Worm (Caenorhabditis elegans): Measurements from ENCODE around the gene pho-11.

Gene pho-11

DNA sequence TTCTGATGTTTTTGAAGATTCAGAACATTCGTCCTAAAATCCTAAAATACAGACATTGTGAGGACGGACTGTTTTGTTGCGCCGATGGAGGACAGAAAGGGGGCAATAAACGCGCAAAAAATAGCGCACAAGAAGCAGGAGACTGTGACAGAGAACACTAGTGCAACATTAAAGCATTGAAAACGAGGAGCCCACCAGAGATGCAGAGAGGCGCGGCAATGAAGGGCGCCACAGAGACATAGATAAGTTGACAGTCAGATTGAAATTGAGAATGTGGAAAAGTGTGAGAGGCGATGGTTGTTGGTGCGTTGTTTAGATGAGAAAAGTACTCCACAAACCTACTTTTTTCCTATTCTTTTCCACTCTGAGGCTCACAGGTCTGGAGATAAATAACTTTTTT lies 43.3 kb downstream of the pho-11 start, which contains the start of gene aakg-5 (continued):
- TF ChIP-seq skn-1 (tag; optimal IDR thresholded peaks at IDR 0.05) (no peak), nhr-129 (tag; optimal IDR thresholded peaks at IDR 0.05) (peak; percentile 88), unc-62 (GFP tag; optimal IDR thresholded peaks at IDR 0.05) (peak; percentile 28), ceh-16 (tag; optimal IDR thresholded peaks at IDR 0.05) (peak; percentile 74), elt-1 (tag; optimal IDR thresholded peaks at IDR 0.05) (peak; percentile 22), nhr-12 (tag; optimal IDR thresholded peaks at IDR 0.05) (no peak), nhr-25 (tag; optimal IDR thresholded peaks at IDR 0.05) (peak; percentile 86), nhr-21 (tag; optimal IDR thresholded peaks at IDR 0.05) (peak; percentile 83), snpc-4 (tag; optimal IDR thresholded peaks at IDR 0.05) (peak; percentile 38), aly-2 (tag; optimal IDR thresholded peaks at IDR 0.05) (no peak), ceh-82 (tag; optimal IDR thresholded peaks at IDR 0.05) (no peak), nhr-23 (tag; optimal IDR thresholded peaks at IDR 0.05) (no peak), sma-3 (GFP tag; optimal IDR thresholded peaks at IDR 0.05) (peak; percentile 85), fos-1 (tag; optimal IDR thresholded peaks at IDR 0.05) (peak; percentile 82)

DNA sequence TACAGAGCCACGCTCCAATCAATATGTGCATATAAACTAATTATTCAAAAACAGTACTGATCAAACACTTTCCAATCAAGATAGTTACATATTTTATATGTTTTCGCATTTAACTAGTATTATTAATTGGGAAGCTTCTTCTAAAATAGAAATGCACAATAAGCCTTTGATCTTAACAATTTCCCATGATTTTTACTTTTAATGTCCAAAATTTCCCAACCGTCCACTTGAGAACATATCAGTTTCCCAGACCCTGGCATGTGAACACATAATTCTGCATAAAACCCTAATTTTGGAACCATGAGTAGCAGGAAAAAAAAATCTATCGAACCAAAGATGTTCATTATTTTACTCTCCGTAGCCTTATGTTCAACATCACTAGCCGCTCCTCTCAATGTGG lies 44.8 kb downstream of the pho-11 start, which contains the start of gene R53.8:
Gene R53.8, plus strand, starts transcription at position 301 of the 400 bp plus-strand sequence.
- TF ChIP-seq sma-3 (GFP tag; optimal IDR thresholded peaks at IDR 0.05) (no peak), egl-27 (tag; optimal IDR thresholded peaks at IDR 0.05) (no peak), mdl-1 (tag; optimal IDR thresholded peaks at IDR 0.05) (no peak), lin-13 (GFP tag; optimal IDR thresholded peaks at IDR 0.05) (no peak), nhr-23 (tag; optimal IDR thresholded peaks at IDR 0.05) (no peak), unc-62 (GFP tag; optimal IDR thresholded peaks at IDR 0.05) (no peak)

- TF ChIP-seq sem-4 (tag; optimal IDR thresholded peaks at IDR 0.05): no peak
- no peak for TF ChIP-seq crh-2 (tag; optimal IDR thresholded peaks at IDR 0.05)
- TF ChIP-seq elt-3 (tag; optimal IDR thresholded peaks at IDR 0.05): no peak
- TF ChIP-seq nhr-129 (tag; optimal IDR thresholded peaks at IDR 0.05): no peak
- TF ChIP-seq unc-55 (GFP tag; optimal IDR thresholded peaks at IDR 0.05): no peak
- no peak for TF ChIP-seq ztf-1 (GFP tag; conservative IDR thresholded peaks at IDR 0.05)
- TF ChIP-seq mab-5 (tag; optimal IDR thresholded peaks at IDR 0.05): no peak
- no peak for TF ChIP-seq nhr-21 (tag; optimal IDR thresholded peaks at IDR 0.05)
- TF ChIP-seq fos-1 (tag; optimal IDR thresholded peaks at IDR 0.05): no peak
- TF ChIP-seq ama-1 (optimal IDR thresholded peaks at IDR 0.05): no peak
- no peak for TF ChIP-seq ceh-82 (tag; optimal IDR thresholded peaks at IDR 0.05)
- TF ChIP-seq Y55F3AM.14 (GFP tag; optimal IDR thresholded peaks at IDR 0.05): no peak
- no peak for TF ChIP-seq lin-13 (GFP tag; optimal IDR thresholded peaks at IDR 0.05)
Observed at ce11 chrII:9980077-9980631, 48.5 kb downstream of the pho-11 start, which contains the start of gene ZK892.6. Gene ZK892.6 (minus strand): TSS chrII:9980127.

DNA sequence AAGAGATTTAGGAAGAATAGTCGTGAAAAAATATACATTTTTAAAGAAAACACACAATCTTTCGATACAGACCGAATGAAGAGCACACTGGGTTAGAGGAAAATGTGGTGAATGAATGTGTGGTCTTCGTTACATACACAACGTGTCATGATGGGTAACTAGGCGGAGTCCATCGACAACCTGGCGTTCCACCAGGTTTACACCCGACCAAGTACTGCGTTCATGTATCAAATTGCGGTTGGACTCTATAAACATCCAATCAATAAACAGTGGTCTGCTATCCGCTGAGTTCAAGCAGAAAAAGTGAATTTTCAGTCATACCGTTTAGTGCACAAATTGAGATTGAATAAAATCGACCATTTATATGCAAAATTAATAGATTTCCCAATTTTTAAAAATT lies 50.1 kb downstream of the pho-11 start, which contains the start of gene sdz-38:
Gene sdz-38, minus strand, starts transcription at position 101 of the 400 bp plus-strand sequence.
- TF ChIP-seq unc-39 (tag; optimal IDR thresholded peaks at IDR 0.05) (no peak), unc-62 (GFP tag; optimal IDR thresholded peaks at IDR 0.05) (no peak), sma-9 (GFP tag; optimal IDR thresholded peaks at IDR 0.05) (no peak), sma-9 (tag; optimal IDR thresholded peaks at IDR 0.05) (no peak), unc-55 (GFP tag; optimal IDR thresholded peaks at IDR 0.05) (no peak), sma-3 (GFP tag; optimal IDR thresholded peaks at IDR 0.05) (no peak), crh-2 (tag; optimal IDR thresholded peaks at IDR 0.05) (no peak), nhr-21 (tag; optimal IDR thresholded peaks at IDR 0.05) (no peak), peb-1 (tag; optimal IDR thresholded peaks at IDR 0.05) (no peak), nhr-11 (tag; optimal IDR thresholded peaks at IDR 0.05) (no peak), nhr-129 (tag; optimal IDR thresholded peaks at IDR 0.05) (no peak), ZK546.5 (tag; optimal IDR thresholded peaks at IDR 0.05) (no peak)

DNA sequence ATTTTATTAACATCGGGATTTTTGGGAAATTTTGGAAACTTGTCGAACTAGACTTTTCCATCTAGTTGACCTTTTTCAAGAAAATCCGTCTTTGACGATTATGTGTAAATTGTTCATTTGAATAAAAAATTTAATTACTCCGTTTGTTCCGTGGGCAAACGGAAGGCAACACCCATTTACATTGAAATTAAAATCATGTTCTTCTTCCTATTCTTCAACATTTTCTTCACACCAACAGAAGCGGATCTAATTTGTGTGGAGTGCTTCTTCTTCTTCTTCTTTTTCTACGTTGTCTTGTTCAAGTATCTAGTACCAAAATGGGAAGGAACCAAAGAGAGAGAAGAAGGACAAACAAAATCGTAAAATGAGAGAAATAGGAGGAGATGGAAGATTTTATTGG lies 50.8 kb downstream of the pho-11 start:
- TF ChIP-seq nhr-6 (tag; optimal IDR thresholded peaks at IDR 0.05) (no peak), ztf-4 (tag; optimal IDR thresholded peaks at IDR 0.05) (no peak), mbf-1 (tag; optimal IDR thresholded peaks at IDR 0.05) (no peak), ztf-1 (GFP tag; conservative IDR thresholded peaks at IDR 0.05) (no peak), nhr-129 (tag; optimal IDR thresholded peaks at IDR 0.05) (no peak), ceh-82 (tag; optimal IDR thresholded peaks at IDR 0.05) (no peak), unc-55 (GFP tag; optimal IDR thresholded peaks at IDR 0.05) (no peak), lin-11 (tag; optimal IDR thresholded peaks at IDR 0.05) (no peak), C34F6.9 (tag; optimal IDR thresholded peaks at IDR 0.05) (no peak), zag-1 (tag; optimal IDR thresholded peaks at IDR 0.05) (no peak), nhr-77 (tag; optimal IDR thresholded peaks at IDR 0.05) (no peak), ceh-16 (tag; optimal IDR thresholded peaks at IDR 0.05) (no peak), unc-39 (tag; optimal IDR thresholded peaks at IDR 0.05) (no peak), sma-9 (GFP tag; optimal IDR thresholded peaks at IDR 0.05) (no peak), sma-9 (tag; optimal IDR thresholded peaks at IDR 0.05) (no peak), lin-39 (tag; optimal IDR thresholded peaks at IDR 0.05) (no peak), dmd-4 (tag; optimal IDR thresholded peaks at IDR 0.05) (no peak)

All from whole organism, L2 larva.